Worm (Caenorhabditis elegans) whole organism, early embryonic: Measurements from ENCODE around the gene fask-1.

ENCODE experiments used
- B0310.2 ChIP-seq: sonication (generic microtip); optimal IDR thresholded peaks from 2 replicates; lab custom pipeline; 2016; ENCODE audit warnings: mild to moderate bottlenecking, missing genetic modification characterization, missing compliant biosample characterization
- F13C5.2 ChIP-seq: sonication (generic microtip); optimal IDR thresholded peaks from 2 replicates; lab custom pipeline; 2017; ENCODE audit warnings: mild to moderate bottlenecking, missing genetic modification characterization, inconsistent platforms, missing compliant biosample characterization
- aly-1 ChIP-seq: sonication (generic microtip); optimal IDR thresholded peaks from 2 replicates; lab custom pipeline; 2016; ENCODE audit warnings: missing genetic modification characterization, missing compliant biosample characterization
- ama-1 ChIP-seq: fragments of 150-350 bp; optimal IDR thresholded peaks from 2 replicates; lab custom pipeline; 2014
- ceh-13 ChIP-seq: fragments of 200-800 bp; sonication (Bioruptor generic); optimal IDR thresholded peaks from 2 replicates; lab custom pipeline; 2018; ENCODE audit warnings: mild to moderate bottlenecking, missing genetic modification characterization, missing compliant biosample characterization
- ceh-36 ChIP-seq: sonication (generic microtip); optimal IDR thresholded peaks from 2 replicates; lab custom pipeline; 2016; ENCODE audit warnings: missing genetic modification characterization, inconsistent platforms, missing compliant biosample characterization
- ets-7 ChIP-seq: sonication (generic microtip); optimal IDR thresholded peaks from 2 replicates; lab custom pipeline; 2016; ENCODE audit warnings: missing genotype, missing genetic modification characterization, missing compliant biosample characterization
- flt-1 ChIP-seq: fragments of 200-800 bp; sonication (Bioruptor generic); IDR thresholded peaks from 2 replicates; pipeline ENCODE4 v1.3.6; 2022; ENCODE audit warnings: missing genetic modification characterization, missing compliant biosample characterization
- hmbx-1 ChIP-seq: sonication (generic microtip); optimal IDR thresholded peaks from 2 replicates; lab custom pipeline; 2016; ENCODE audit warnings: mild to moderate bottlenecking, missing genetic modification characterization, missing compliant biosample characterization
- hmg-4 ChIP-seq: fragments of 200-800 bp; sonication (Bioruptor generic); optimal IDR thresholded peaks from 2 replicates; lab custom pipeline; 2018; ENCODE audit warnings: mild to moderate bottlenecking, missing genetic modification characterization, missing compliant biosample characterization
- hnd-1 ChIP-seq: sonication (generic microtip); optimal IDR thresholded peaks from 2 replicates; lab custom pipeline; 2016; ENCODE audit warnings: missing genetic modification characterization, missing compliant biosample characterization
- pes-1 ChIP-seq: fragments of 200-800 bp; sonication (Bioruptor generic); IDR thresholded peaks from 2 replicates; pipeline ENCODE4 v1.3.6; 2022; ENCODE audit warnings: missing genetic modification reagents, missing genetic modification characterization, missing compliant biosample characterization
- scrt-1 ChIP-seq: fragments of 200-800 bp; sonication (Bioruptor generic); IDR thresholded peaks from 2 replicates; pipeline ENCODE4 v1.3.6; 2022; ENCODE audit warnings: missing genetic modification characterization, missing compliant biosample characterization
- sea-1 ChIP-seq: fragments of 200-800 bp; sonication (Bioruptor generic); conservative IDR thresholded peaks from 2 replicates; pipeline ENCODE4 v1.3.6; 2022; ENCODE audit warnings: missing genetic modification characterization, missing compliant biosample characterization
- tbx-11 ChIP-seq: fragments of 200-800 bp; sonication (Bioruptor generic); IDR thresholded peaks from 2 replicates; pipeline ENCODE4 v1.3.6; 2022; ENCODE audit warnings: missing genetic modification characterization, missing compliant biosample characterization
- tbx-37 ChIP-seq: fragments of 200-800 bp; sonication (Bioruptor generic); conservative IDR thresholded peaks from 2 replicates; pipeline ENCODE4 v1.3.6; 2022; ENCODE audit warnings: missing genetic modification reagents, missing genetic modification characterization, missing compliant biosample characterization
- tra-4 ChIP-seq: sonication (generic microtip); optimal IDR thresholded peaks from 2 replicates; lab custom pipeline; 2017; ENCODE audit warnings: missing genetic modification characterization, missing compliant biosample characterization

Gene fask-1

ce11 chrIV:13067200-13067599 is 33.3 kb upstream of the fask-1 start, which contains the start of gene col-131:
Gene col-131 (minus strand): TSS chrIV:13067300.
- TF ChIP-seq tra-4 (tag; lab: Kevin White, UChicago) (no peak), ama-1 (lab: Kevin White, UChicago) (no peak), hnd-1 (no peak), hmg-4 (GFP tag; lab: Kevin White, UChicago) (no peak), F13C5.2 (tag; lab: Kevin White, UChicago) (no peak), tbx-11 (GFP tag; lab: Robert Waterston, UW) (no peak), ceh-36 (no peak), ets-7 (tag; lab: Kevin White, UChicago) (no peak)

ce11 chrIV:13068451-13068850 is 32.1 kb upstream of the fask-1 start, which contains the start of gene scl-6:
Gene scl-6 (plus strand): TSS chrIV:13068751.
- TF ChIP-seq hmg-4 (GFP tag; lab: Kevin White, UChicago): no peak
- no peak for TF ChIP-seq tbx-11 (GFP tag; lab: Robert Waterston, UW)
- TF ChIP-seq pes-1: no peak
- no peak for TF ChIP-seq aly-1 (tag; lab: Kevin White, UChicago)
- TF ChIP-seq ets-7 (tag; lab: Kevin White, UChicago): no peak
- no peak for TF ChIP-seq scrt-1 (GFP tag; lab: Robert Waterston, UW)
- no peak for TF ChIP-seq tra-4 (tag; lab: Kevin White, UChicago)
- no peak for TF ChIP-seq sea-1 (GFP tag; lab: Robert Waterston, UW)
- TF ChIP-seq ceh-36: no peak
- TF ChIP-seq ama-1 (lab: Kevin White, UChicago): no peak
- no peak for TF ChIP-seq tbx-37 (GFP tag; lab: Robert Waterston, UW)
- TF ChIP-seq B0310.2: no peak
- TF ChIP-seq hnd-1: no peak
- TF ChIP-seq ceh-13 (GFP tag; lab: Kevin White, UChicago): no peak
- no peak for TF ChIP-seq F13C5.2 (tag; lab: Kevin White, UChicago)
- TF ChIP-seq hmbx-1 (tag; lab: Kevin White, UChicago): no peak
- TF ChIP-seq flt-1 (GFP tag; lab: Robert Waterston, UW): no peak

ce11 chrIV:13070142-13070541 is 30.4 kb upstream of the fask-1 start, which contains the start of gene scl-7:
Gene scl-7 (plus strand): TSS chrIV:13070442.
- TF ChIP-seq tbx-11 (GFP tag; lab: Robert Waterston, UW) (no peak), ceh-36 (no peak), ets-7 (tag; lab: Kevin White, UChicago) (no peak), hmg-4 (GFP tag; lab: Kevin White, UChicago) (no peak), pes-1 (no peak), flt-1 (GFP tag; lab: Robert Waterston, UW) (no peak), tra-4 (tag; lab: Kevin White, UChicago) (no peak), ceh-13 (GFP tag; lab: Kevin White, UChicago) (no peak), B0310.2 (no peak), hnd-1 (no peak), sea-1 (GFP tag; lab: Robert Waterston, UW) (no peak), tbx-37 (GFP tag; lab: Robert Waterston, UW) (no peak), ama-1 (lab: Kevin White, UChicago) (no peak)

- TF ChIP-seq flt-1 (GFP tag; lab: Robert Waterston, UW): no peak
- TF ChIP-seq tra-4 (tag; lab: Kevin White, UChicago): no peak
- no peak for TF ChIP-seq aly-1 (tag; lab: Kevin White, UChicago)
- no peak for TF ChIP-seq tbx-37 (GFP tag; lab: Robert Waterston, UW)
- no peak for TF ChIP-seq pes-1
Observed at ce11 chrIV:13071445-13071844, 29.1 kb upstream of the fask-1 start, which contains the start of gene scl-8. Gene scl-8 (plus strand): TSS chrIV:13071745.

- no peak for TF ChIP-seq tra-4 (tag; lab: Kevin White, UChicago)
Observed at ce11 chrIV:13075625-13076252, 24.8 kb upstream of the fask-1 start.

ce11 chrIV:13076620-13077019 is 23.9 kb upstream of the fask-1 start, which contains the start of gene C39E9.7:
Gene C39E9.7 (minus strand): TSS chrIV:13076720.
- TF ChIP-seq aly-1 (tag; lab: Kevin White, UChicago) (no peak), hmbx-1 (tag; lab: Kevin White, UChicago) (no peak), tbx-37 (GFP tag; lab: Robert Waterston, UW) (no peak), B0310.2 (no peak), ets-7 (tag; lab: Kevin White, UChicago) (no peak)

ce11 chrIV:13077694-13078093 is 22.8 kb upstream of the fask-1 start:
- TF ChIP-seq aly-1 (tag; lab: Kevin White, UChicago): no peak
- no peak for TF ChIP-seq flt-1 (GFP tag; lab: Robert Waterston, UW)
- no peak for TF ChIP-seq pes-1
- no peak for TF ChIP-seq ama-1 (lab: Kevin White, UChicago)
- TF ChIP-seq hmbx-1 (tag; lab: Kevin White, UChicago): no peak
- no peak for TF ChIP-seq scrt-1 (GFP tag; lab: Robert Waterston, UW)
- TF ChIP-seq tbx-37 (GFP tag; lab: Robert Waterston, UW): no peak
- no peak for TF ChIP-seq ets-7 (tag; lab: Kevin White, UChicago)
- no peak for TF ChIP-seq B0310.2
- TF ChIP-seq F13C5.2 (tag; lab: Kevin White, UChicago): no peak
- no peak for TF ChIP-seq hnd-1

ce11 chrIV:13078342-13078741 is 22.2 kb upstream of the fask-1 start:
- TF ChIP-seq ama-1 (lab: Kevin White, UChicago): no peak
- no peak for TF ChIP-seq hnd-1
- no peak for TF ChIP-seq hmg-4 (GFP tag; lab: Kevin White, UChicago)
- TF ChIP-seq flt-1 (GFP tag; lab: Robert Waterston, UW): no peak
- no peak for TF ChIP-seq pes-1
- no peak for TF ChIP-seq F13C5.2 (tag; lab: Kevin White, UChicago)
- TF ChIP-seq tra-4 (tag; lab: Kevin White, UChicago): no peak
- TF ChIP-seq B0310.2: no peak
- no peak for TF ChIP-seq tbx-11 (GFP tag; lab: Robert Waterston, UW)
- no peak for TF ChIP-seq tbx-37 (GFP tag; lab: Robert Waterston, UW)
- TF ChIP-seq aly-1 (tag; lab: Kevin White, UChicago): no peak
- no peak for TF ChIP-seq ceh-36
- no peak for TF ChIP-seq ceh-13 (GFP tag; lab: Kevin White, UChicago)
- TF ChIP-seq ets-7 (tag; lab: Kevin White, UChicago): no peak
- no peak for TF ChIP-seq scrt-1 (GFP tag; lab: Robert Waterston, UW)
- no peak for TF ChIP-seq sea-1 (GFP tag; lab: Robert Waterston, UW)
- no peak for TF ChIP-seq hmbx-1 (tag; lab: Kevin White, UChicago)
